Worm (Caenorhabditis elegans): Measurements from ENCODE around the gene T21E8.7.

- TF ChIP-seq ztf-1 (GFP tag; conservative IDR thresholded peaks at IDR 0.05) (no peak), ZK546.5 (tag; optimal IDR thresholded peaks at IDR 0.05) (no peak), gmeb-1 (tag; optimal IDR thresholded peaks at IDR 0.05) (no peak), nhr-12 (tag; optimal IDR thresholded peaks at IDR 0.05) (no peak), blmp-1 (tag; optimal IDR thresholded peaks at IDR 0.05; ENCODE audit: insufficient read depth) (no peak), lin-39 (tag; optimal IDR thresholded peaks at IDR 0.05) (no peak), alr-1 (tag; optimal IDR thresholded peaks at IDR 0.05) (no peak), nhr-77 (tag; optimal IDR thresholded peaks at IDR 0.05) (no peak), fos-1 (tag; optimal IDR thresholded peaks at IDR 0.05) (no peak), elt-1 (tag; optimal IDR thresholded peaks at IDR 0.05) (no peak)
Observed at ce11 chrX:10851202-10851601, 32.1 kb upstream of the T21E8.7 start.

Data from whole organism, L2 larva.